Worm (Caenorhabditis elegans) whole organism, L1 larva: ENCODE results near the gene C49F5.7.

ENCODE experiments used
- egl-27 ChIP-seq, 2 experiments: fragments of 150-350 bp in 1 of 2; sonication (generic microtip); optimal IDR thresholded peaks; 3 replicates each; lab custom pipeline; 2017 to 2018; ENCODE audit warnings: missing biosample characterization in 2 of 2, missing genetic modification characterization in 2 of 2, missing genetic modification reagents in 2 of 2
- elt-3 ChIP-seq, 6 experiments: fragments of 150-350 bp in 1 of 6; sonication (generic microtip); optimal IDR thresholded peaks; 2 replicates each; lab custom pipeline; 2017 to 2018; ENCODE audit warnings: missing biosample characterization in 6 of 6, missing genetic modification characterization in 6 of 6, inconsistent platforms in 1 of 6
- jun-1 ChIP-seq: fragments of 150-350 bp; optimal IDR thresholded peaks from 2 replicates; lab custom pipeline; 2014; ENCODE audit warnings: missing biosample characterization, missing genetic modification reagents, missing genetic modification characterization
- nhr-12 ChIP-seq: sonication (generic microtip); optimal IDR thresholded peaks from 2 replicates; lab custom pipeline; 2017; ENCODE audit warnings: missing biosample characterization, missing genetic modification characterization
- nhr-28 ChIP-seq: fragments of 150-350 bp; optimal IDR thresholded peaks from 2 replicates; lab custom pipeline; 2014; ENCODE audit warnings: missing biosample characterization, missing genetic modification characterization
- nhr-90 ChIP-seq: sonication (generic microtip); optimal IDR thresholded peaks from 2 replicates; lab custom pipeline; 2016; ENCODE audit warnings: mild to moderate bottlenecking, missing genetic modification characterization, missing compliant biosample characterization; ENCODE audit not compliant: poor library complexity
- pqm-1 ChIP-seq: sonication (generic microtip); optimal IDR thresholded peaks from 3 replicates; lab custom pipeline; 2017; ENCODE audit warnings: missing biosample characterization, missing genetic modification characterization
- skn-1 ChIP-seq: fragments of 150-350 bp; optimal IDR thresholded peaks from 2 replicates; lab custom pipeline; 2014; ENCODE audit warnings: missing biosample characterization, missing genetic modification characterization
- sox-4 ChIP-seq: sonication (generic microtip); optimal IDR thresholded peaks from 2 replicates; lab custom pipeline; 2016; ENCODE audit warnings: missing genetic modification characterization, missing compliant biosample characterization
- tbx-2 ChIP-seq: sonication (generic microtip); optimal IDR thresholded peaks from 2 replicates; lab custom pipeline; 2016; ENCODE audit warnings: missing genetic modification characterization, missing compliant biosample characterization
- ztf-11 ChIP-seq, 2 experiments: sonication (generic microtip); optimal IDR thresholded peaks; 2 replicates each; lab custom pipeline; 2016 to 2017; ENCODE audit warnings: missing genetic modification characterization in 2 of 2, missing biosample characterization in 1 of 2, missing compliant biosample characterization in 1 of 2

ce11 chrX:12003969-12004368 is 9.4 kb downstream of the C49F5.7 start:
- no peak for TF ChIP-seq skn-1 (tag; lab: Kevin White, UChicago)
- TF ChIP-seq tbx-2 (tag; lab: Kevin White, UChicago), result no peak
- no peak for TF ChIP-seq egl-27 (tag; optimal IDR thresholded peaks at IDR 0.05; lab: Kevin White, UChicago)
- TF ChIP-seq nhr-12 (tag; lab: Kevin White, UChicago), result no peak
- TF ChIP-seq pqm-1, result no peak
- TF ChIP-seq nhr-90, result no peak
- TF ChIP-seq ztf-11 (tag; optimal IDR thresholded peaks at IDR 0.05; lab: Kevin White, UChicago), result no peak
- no peak for TF ChIP-seq sox-4 (tag; lab: Kevin White, UChicago)
- TF ChIP-seq nhr-28 (tag; lab: Kevin White, UChicago), result no peak
- TF ChIP-seq jun-1, result no peak
- no peak for TF ChIP-seq elt-3 (tag; optimal IDR thresholded peaks at IDR 0.05; lab: Kevin White, UChicago)
